Worm (Caenorhabditis elegans): Measurements from ENCODE around the gene str-188.

DNA sequence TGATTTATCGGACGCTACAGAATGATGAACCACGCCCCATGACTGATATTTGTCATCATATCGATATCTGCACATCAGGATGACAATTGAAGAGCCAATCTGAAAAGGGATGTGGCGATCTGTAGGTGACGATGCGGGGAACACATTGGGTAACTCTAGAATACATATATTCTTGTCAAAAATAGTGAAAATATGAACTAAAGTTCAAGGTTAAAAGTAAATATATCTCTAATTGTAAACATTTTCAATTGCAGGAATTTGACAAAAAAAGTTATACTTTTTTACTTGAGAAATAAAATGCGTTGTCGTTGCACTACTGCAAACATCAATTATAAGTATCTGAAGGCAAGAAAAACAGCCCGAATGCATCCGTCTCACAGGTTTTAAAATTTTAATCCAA, 36.4 kb downstream of the str-188 start, which contains the start of gene F58E6.6:
- no peak for TF ChIP-seq tbx-37 (GFP tag; conservative IDR thresholded peaks at IDR 0.05)
- TF ChIP-seq tbx-11 (GFP tag; IDR thresholded peaks at IDR 0.05), result no peak
- no peak for TF ChIP-seq ama-1 (optimal IDR thresholded peaks at IDR 0.05)
- TF ChIP-seq scrt-1 (GFP tag; IDR thresholded peaks at IDR 0.05), result no peak
- no peak for TF ChIP-seq B0310.2 (tag; optimal IDR thresholded peaks at IDR 0.05)
- no peak for TF ChIP-seq pes-1 (GFP tag; IDR thresholded peaks at IDR 0.05)

Data from whole organism, early embryonic.